Worm (Caenorhabditis elegans): ENCODE data around the gene F40G9.9.

F40G9.9 gene

DNA sequence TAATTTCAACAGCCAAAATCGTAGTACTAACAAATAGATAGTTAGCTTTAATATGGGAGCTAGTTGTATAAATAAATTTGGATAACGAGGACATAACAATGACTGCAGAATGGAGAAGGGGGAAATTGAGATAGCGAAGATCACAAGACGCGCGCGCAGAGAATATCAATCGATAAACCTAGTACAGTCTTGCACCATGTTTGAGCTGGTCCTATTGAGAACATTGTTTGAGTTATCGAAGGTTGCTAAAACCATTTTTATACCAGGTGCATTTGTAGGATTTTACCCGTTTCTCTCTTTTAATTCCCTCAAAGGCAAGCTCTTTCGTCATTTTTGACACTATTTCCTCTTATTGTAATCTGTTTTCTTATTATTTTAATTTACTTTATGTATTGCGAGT is at the start of gene F40G9.9, which contains the start of gene F40G9.12:
Gene F40G9.9, minus strand, starts transcription at position 101 of the 400 bp plus-strand sequence.
Gene F40G9.12, plus strand, starts transcription at position 231 of the 400 bp plus-strand sequence.
- TF ChIP-seq dao-5 (tag; optimal IDR thresholded peaks at IDR 0.05) (no peak), W03F9.2 (tag; optimal IDR thresholded peaks at IDR 0.05) (no peak), him-1 (tag; optimal IDR thresholded peaks at IDR 0.05) (no peak)

DNA sequence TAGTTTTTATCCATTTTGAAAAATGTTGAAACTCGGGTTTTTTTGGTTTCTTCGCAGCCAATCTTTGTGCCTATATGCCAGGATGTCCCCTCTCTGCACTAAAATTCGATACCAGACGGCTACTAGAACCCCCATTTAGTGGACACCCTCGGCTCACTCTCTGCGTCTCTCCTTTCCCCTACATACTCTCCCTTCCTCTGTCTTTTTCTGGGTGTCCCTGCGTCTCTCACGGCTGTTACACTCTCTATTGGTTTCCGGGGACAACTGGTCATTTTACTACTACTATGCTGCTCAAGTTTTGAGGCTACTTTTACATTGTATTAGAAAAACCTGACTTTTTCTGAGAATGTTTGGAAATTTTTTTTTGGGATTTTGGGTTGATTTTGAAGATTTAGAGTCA is 48.9 kb upstream of the F40G9.9 start:
- no peak for TF ChIP-seq him-1 (tag; optimal IDR thresholded peaks at IDR 0.05)
- TF ChIP-seq dao-5 (tag; optimal IDR thresholded peaks at IDR 0.05): no peak
- TF ChIP-seq W03F9.2 (tag; optimal IDR thresholded peaks at IDR 0.05): no peak

DNA sequence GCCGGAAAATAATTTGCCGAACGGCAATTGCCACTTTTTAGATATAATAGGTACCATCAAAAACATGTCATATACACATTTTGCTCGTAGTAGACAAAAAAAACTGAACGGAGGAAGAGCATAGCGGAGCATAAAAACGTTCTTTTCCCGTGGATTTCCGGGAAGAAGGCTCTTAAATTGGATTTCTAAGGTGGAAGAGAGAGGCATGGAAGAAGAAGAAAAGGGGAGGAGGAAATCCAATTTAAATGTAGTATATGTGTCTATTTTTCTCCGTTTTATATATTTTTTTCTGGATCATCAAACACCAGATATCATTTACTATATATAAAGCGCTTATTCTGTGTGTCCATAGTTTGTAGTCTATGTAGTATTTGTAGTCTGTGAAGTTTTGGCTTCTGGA is 39.9 kb upstream of the F40G9.9 start:
- TF ChIP-seq dao-5 (tag; optimal IDR thresholded peaks at IDR 0.05) (no peak), him-1 (tag; optimal IDR thresholded peaks at IDR 0.05) (no peak), W03F9.2 (tag; optimal IDR thresholded peaks at IDR 0.05) (no peak)

- TF ChIP-seq W03F9.2 (tag; optimal IDR thresholded peaks at IDR 0.05) (no peak), dao-5 (tag; optimal IDR thresholded peaks at IDR 0.05) (no peak), him-1 (tag; optimal IDR thresholded peaks at IDR 0.05) (no peak)
Measured at ce11 chrIII:209695-210091, 38.2 kb upstream of the F40G9.9 start, which contains the start of gene klp-20. Gene klp-20 (plus strand): TSS chrIII:209992.

- TF ChIP-seq dao-5 (tag; optimal IDR thresholded peaks at IDR 0.05): no peak
- TF ChIP-seq him-1 (tag; optimal IDR thresholded peaks at IDR 0.05): no peak
- no peak for TF ChIP-seq W03F9.2 (tag; optimal IDR thresholded peaks at IDR 0.05)
Measured at ce11 chrIII:208793-209694, 37.5 kb upstream of the F40G9.9 start.

- no peak for TF ChIP-seq W03F9.2 (tag; optimal IDR thresholded peaks at IDR 0.05)
- TF ChIP-seq him-1 (tag; optimal IDR thresholded peaks at IDR 0.05): no peak
- no peak for TF ChIP-seq dao-5 (tag; optimal IDR thresholded peaks at IDR 0.05)
Measured at ce11 chrIII:207023-207422, 35.5 kb upstream of the F40G9.9 start, which contains the start of gene W10C4.1. Gene W10C4.1 (minus strand): TSS chrIII:207123.

ce11 chrIII:203953-204352 is 32.4 kb upstream of the F40G9.9 start:
- no peak for TF ChIP-seq W03F9.2 (tag; optimal IDR thresholded peaks at IDR 0.05)
- TF ChIP-seq dao-5 (tag; optimal IDR thresholded peaks at IDR 0.05): no peak
- no peak for TF ChIP-seq him-1 (tag; optimal IDR thresholded peaks at IDR 0.05)

ce11 chrIII:194160-194559 is 22.6 kb upstream of the F40G9.9 start, which contains the start of gene F40G9.17:
Gene F40G9.17 (plus strand): TSS chrIII:194460.
- TF ChIP-seq W03F9.2 (tag; optimal IDR thresholded peaks at IDR 0.05) (no peak), dao-5 (tag; optimal IDR thresholded peaks at IDR 0.05) (no peak), him-1 (tag; optimal IDR thresholded peaks at IDR 0.05) (no peak)

DNA sequence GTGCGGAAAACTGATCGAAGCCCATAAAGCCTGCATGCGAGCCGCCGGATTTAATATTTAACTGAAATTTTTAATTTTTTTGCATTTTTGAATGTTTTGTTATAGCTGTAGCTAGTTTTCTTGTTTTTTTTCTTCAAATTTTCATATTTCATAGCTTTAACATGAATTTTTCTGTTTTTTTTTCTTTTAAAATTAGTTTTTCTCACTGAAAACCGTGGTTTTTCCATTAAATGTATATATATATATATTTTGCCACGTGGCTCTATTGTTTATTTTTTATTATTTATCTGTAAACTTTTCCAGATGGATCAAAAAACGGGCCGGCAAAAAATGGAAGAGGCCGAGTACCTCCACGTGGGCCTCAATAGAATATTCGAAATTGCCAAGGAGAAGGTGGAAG is 20.3 kb upstream of the F40G9.9 start, which contains the start of gene sec-20:
Gene sec-20, plus strand, starts transcription at position 301 of the 400 bp plus-strand sequence.
- TF ChIP-seq him-1 (tag; optimal IDR thresholded peaks at IDR 0.05): no peak
- no peak for TF ChIP-seq dao-5 (tag; optimal IDR thresholded peaks at IDR 0.05)
- TF ChIP-seq W03F9.2 (tag; optimal IDR thresholded peaks at IDR 0.05): no peak

DNA sequence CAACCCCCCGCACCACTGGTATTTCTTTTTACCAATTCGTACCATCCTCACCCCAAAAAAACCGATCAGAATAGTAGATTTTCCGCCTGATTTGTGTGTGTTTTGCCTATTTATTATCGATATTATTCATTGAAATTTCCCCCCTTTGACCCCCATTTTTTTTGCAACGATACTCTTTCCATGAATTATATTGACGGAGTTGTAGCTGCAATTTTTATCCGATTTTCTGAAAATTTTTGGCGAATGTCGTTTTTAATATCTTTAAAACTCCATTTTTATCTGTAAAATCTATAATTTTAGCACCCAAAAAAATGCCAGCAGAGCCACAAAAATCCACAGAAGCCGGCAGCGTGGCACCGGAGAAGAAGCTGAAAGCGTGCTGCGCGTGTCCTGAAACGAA is 19.2 kb upstream of the F40G9.9 start, which contains the start of gene cox-17:
Gene cox-17, plus strand, starts transcription at position 301 of the 400 bp plus-strand sequence.
- TF ChIP-seq W03F9.2 (tag; optimal IDR thresholded peaks at IDR 0.05) (no peak), him-1 (tag; optimal IDR thresholded peaks at IDR 0.05) (no peak), dao-5 (tag; optimal IDR thresholded peaks at IDR 0.05) (no peak)

DNA sequence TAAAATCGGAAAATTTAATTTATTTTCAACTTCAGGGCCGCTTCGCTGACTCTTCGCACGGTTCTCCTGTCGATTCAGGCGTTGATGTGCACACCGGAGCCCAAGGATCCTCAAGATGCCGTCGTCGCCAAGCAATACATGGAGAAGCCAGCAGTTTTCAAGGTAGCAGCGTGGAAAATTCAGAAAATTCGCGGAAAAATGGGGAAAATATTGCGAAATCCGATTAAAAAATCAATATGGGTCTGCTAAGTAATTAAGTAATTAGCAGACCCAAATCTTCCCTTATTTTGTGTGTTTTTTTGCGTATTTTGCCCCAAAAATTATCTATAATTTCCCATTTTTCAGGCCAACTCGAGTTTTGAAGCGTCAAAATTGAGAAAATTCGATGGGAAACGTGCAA is 17.8 kb upstream of the F40G9.9 start:
- TF ChIP-seq him-1 (tag; optimal IDR thresholded peaks at IDR 0.05) (no peak), W03F9.2 (tag; optimal IDR thresholded peaks at IDR 0.05) (no peak), dao-5 (tag; optimal IDR thresholded peaks at IDR 0.05) (no peak)

DNA sequence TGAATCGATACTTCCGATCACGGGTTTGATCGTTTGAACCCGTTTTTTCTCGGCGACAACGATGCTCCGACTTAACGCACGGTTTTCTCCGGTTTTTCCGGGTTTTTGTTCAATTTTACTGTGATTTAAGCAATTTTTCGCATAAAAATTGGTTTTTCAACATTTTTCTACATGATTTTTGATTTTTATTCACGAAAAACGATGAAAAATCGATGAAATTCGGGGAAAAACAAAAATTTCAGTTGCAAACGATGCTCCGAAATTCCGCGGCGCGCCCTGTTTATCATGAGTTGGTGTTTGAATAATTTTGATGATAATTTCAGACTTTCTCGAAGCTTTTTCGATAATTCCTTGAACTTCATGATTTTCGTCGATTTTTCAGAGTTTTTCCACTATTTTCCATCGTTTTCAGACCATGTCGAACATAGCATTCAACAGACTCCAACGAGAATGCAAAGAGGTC is 16.9 kb upstream of the F40G9.9 start, which contains the start of gene ubc-20:
Gene ubc-20, plus strand, starts transcription at position 413 of the 463 bp plus-strand sequence.
- TF ChIP-seq W03F9.2 (tag; optimal IDR thresholded peaks at IDR 0.05) (no peak), him-1 (tag; optimal IDR thresholded peaks at IDR 0.05) (no peak)

- TF ChIP-seq W03F9.2 (tag; optimal IDR thresholded peaks at IDR 0.05) (no peak), him-1 (tag; optimal IDR thresholded peaks at IDR 0.05) (no peak)
Measured at ce11 chrIII:187829-188228, 16.3 kb upstream of the F40G9.9 start, which contains the start of gene mxl-2. Gene mxl-2 (minus strand): TSS chrIII:188131.

DNA sequence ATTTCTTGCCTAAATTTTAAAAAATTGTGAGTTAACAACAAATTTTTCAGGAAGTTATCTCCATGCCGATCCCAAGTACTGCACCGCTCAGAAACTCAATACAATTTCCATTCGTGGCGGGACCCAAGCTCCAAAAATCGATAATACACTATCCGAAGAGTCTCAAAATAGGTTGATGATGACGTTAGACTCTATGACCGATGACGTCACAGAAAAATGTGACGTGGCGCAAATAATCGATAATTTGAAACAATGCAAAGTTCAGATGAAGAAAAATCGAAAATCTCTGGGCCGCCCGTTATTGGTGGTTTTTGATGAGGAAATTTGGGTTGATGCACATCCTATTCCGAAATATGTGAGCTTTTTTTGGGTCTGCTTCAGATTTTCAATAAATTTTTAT is 12.8 kb upstream of the F40G9.9 start:
- no peak for TF ChIP-seq dao-5 (tag; optimal IDR thresholded peaks at IDR 0.05)

All from whole organism, L4/young adult.